Worm (Caenorhabditis elegans) whole organism, late embryonic: Measurements from ENCODE around the gene T06E4.7.

Experiments
- C08G9.2 ChIP-seq: sonication (generic microtip); optimal IDR thresholded peaks from 2 replicates; lab custom pipeline; 2016; ENCODE audit warnings: mild to moderate bottlenecking, missing genetic modification characterization, moderate library complexity, missing compliant biosample characterization
- C38D4.7 ChIP-seq: fragments of 200-800 bp; sonication (Bioruptor generic); optimal IDR thresholded peaks from 2 replicates; lab custom pipeline; 2018; ENCODE audit warnings: mild to moderate bottlenecking, missing genetic modification characterization, moderate library complexity, missing compliant biosample characterization
- F13H6.1 ChIP-seq: sonication (generic microtip); optimal IDR thresholded peaks from 2 replicates; lab custom pipeline; 2016; ENCODE audit warnings: missing genetic modification characterization, missing compliant biosample characterization
- K02D7.2 ChIP-seq: sonication (generic microtip); optimal IDR thresholded peaks from 2 replicates; lab custom pipeline; 2017; ENCODE audit warnings: mild to moderate bottlenecking, missing genetic modification characterization, missing compliant biosample characterization
- Y22D7AL.16 ChIP-seq: sonication (generic microtip); optimal IDR thresholded peaks from 2 replicates; lab custom pipeline; 2016; ENCODE audit warnings: missing genetic modification characterization, missing compliant biosample characterization
- ahr-1 ChIP-seq: sonication (generic microtip); optimal IDR thresholded peaks from 2 replicates; lab custom pipeline; 2016; ENCODE audit warnings: missing genetic modification characterization, missing compliant biosample characterization
- ama-1 ChIP-seq: fragments of 150-350 bp; optimal IDR thresholded peaks from 2 replicates; lab custom pipeline; 2014
- ceh-14 ChIP-seq: sonication (generic microtip); optimal IDR thresholded peaks from 2 replicates; lab custom pipeline; 2016; ENCODE audit warnings: missing genotype, missing genetic modification characterization, missing compliant biosample characterization
- ceh-19 ChIP-seq: fragments of 200-800 bp; sonication (Bioruptor generic); optimal IDR thresholded peaks from 2 replicates; lab custom pipeline; 2018; ENCODE audit warnings: mild to moderate bottlenecking, missing genetic modification characterization, missing compliant biosample characterization
- ceh-24 ChIP-seq: sonication (generic microtip); optimal IDR thresholded peaks from 2 replicates; lab custom pipeline; 2016; ENCODE audit warnings: mild to moderate bottlenecking, missing genetic modification characterization, missing compliant biosample characterization
- ceh-9 ChIP-seq: sonication (generic microtip); optimal IDR thresholded peaks from 2 replicates; lab custom pipeline; 2016; ENCODE audit warnings: mild to moderate bottlenecking, missing genetic modification characterization, inconsistent platforms, missing compliant biosample characterization
- che-1 ChIP-seq: sonication (generic microtip); optimal IDR thresholded peaks from 2 replicates; lab custom pipeline; 2016; ENCODE audit warnings: mild to moderate bottlenecking, missing genetic modification characterization, missing compliant biosample characterization
- dmd-4 ChIP-seq: sonication (generic microtip); optimal IDR thresholded peaks from 2 replicates; lab custom pipeline; 2016; ENCODE audit warnings: borderline replicate concordance, missing genetic modification characterization, missing compliant biosample characterization
- elt-2 ChIP-seq: sonication (generic microtip); optimal IDR thresholded peaks from 2 replicates; lab custom pipeline; 2016; ENCODE audit warnings: missing genetic modification reagents, missing genetic modification characterization, missing compliant biosample characterization
- elt-4 ChIP-seq: sonication (generic microtip); optimal IDR thresholded peaks from 2 replicates; lab custom pipeline; 2016; ENCODE audit warnings: missing genetic modification characterization, missing compliant biosample characterization
- eyg-1 ChIP-seq: sonication (generic microtip); optimal IDR thresholded peaks from 2 replicates; lab custom pipeline; 2016; ENCODE audit warnings: missing genotype, missing genetic modification characterization, missing compliant biosample characterization
- fkh-10 ChIP-seq: fragments of 150-350 bp; optimal IDR thresholded peaks from 2 replicates; lab custom pipeline; 2014; ENCODE audit warnings: missing biosample characterization, missing genetic modification reagents, missing genetic modification characterization
- hlh-13 ChIP-seq: fragments of 200-800 bp; sonication (Bioruptor generic); optimal IDR thresholded peaks from 2 replicates; lab custom pipeline; 2018; ENCODE audit warnings: mild to moderate bottlenecking, missing genetic modification characterization, missing compliant biosample characterization
- hlh-15 ChIP-seq: sonication (generic microtip); optimal IDR thresholded peaks from 2 replicates; lab custom pipeline; 2016; ENCODE audit warnings: missing genetic modification characterization, missing compliant biosample characterization
- hlh-30 ChIP-seq: sonication (generic microtip); optimal IDR thresholded peaks from 2 replicates; lab custom pipeline; 2017; ENCODE audit warnings: antibody characterized with exemption, missing genetic modification characterization, missing compliant biosample characterization; ENCODE audit not compliant: insufficient read depth
- hlh-6 ChIP-seq: sonication (generic microtip); optimal IDR thresholded peaks from 2 replicates; lab custom pipeline; 2016; ENCODE audit warnings: missing genotype, missing genetic modification characterization, missing compliant biosample characterization
- mec-3 ChIP-seq: sonication (generic microtip); optimal IDR thresholded peaks from 2 replicates; lab custom pipeline; 2016; ENCODE audit warnings: borderline replicate concordance, missing genetic modification characterization, missing compliant biosample characterization
- nhr-11 ChIP-seq: fragments of 150-350 bp; optimal IDR thresholded peaks from 2 replicates; lab custom pipeline; 2014; ENCODE audit warnings: missing biosample characterization, missing genetic modification characterization
- odd-2 ChIP-seq: sonication (generic microtip); optimal IDR thresholded peaks from 2 replicates; lab custom pipeline; 2017; ENCODE audit warnings: antibody characterized with exemption, mild to moderate bottlenecking, missing genetic modification characterization, missing compliant biosample characterization
- pag-3 ChIP-seq: sonication (generic microtip); optimal IDR thresholded peaks from 2 replicates; lab custom pipeline; 2016; ENCODE audit warnings: missing compliant biosample characterization, missing genetic modification characterization, borderline replicate concordance
- pat-9 ChIP-seq: fragments of 200-800 bp; sonication (Bioruptor generic); optimal IDR thresholded peaks from 2 replicates; lab custom pipeline; 2018; ENCODE audit warnings: mild to moderate bottlenecking, missing genetic modification characterization, moderate library complexity, missing compliant biosample characterization
- pax-1 ChIP-seq: fragments of 150-350 bp; optimal IDR thresholded peaks from 2 replicates; lab custom pipeline; 2014; ENCODE audit warnings: missing biosample characterization, missing genetic modification characterization
- pha-4 ChIP-seq: fragments of 150-350 bp; optimal IDR thresholded peaks from 2 replicates; lab custom pipeline; 2018; ENCODE audit warnings: missing biosample characterization, missing genetic modification reagents, missing genetic modification characterization
- pqm-1 ChIP-seq: sonication (generic microtip); optimal IDR thresholded peaks from 2 replicates; lab custom pipeline; 2016; ENCODE audit warnings: missing genetic modification characterization, missing compliant biosample characterization
- ref-2 ChIP-seq: sonication (generic microtip); optimal IDR thresholded peaks from 2 replicates; lab custom pipeline; 2016; ENCODE audit warnings: missing genetic modification characterization, missing compliant biosample characterization
- rnt-1 ChIP-seq: sonication (generic microtip); optimal IDR thresholded peaks from 2 replicates; lab custom pipeline; 2016; ENCODE audit warnings: missing genetic modification characterization, missing compliant biosample characterization
- syd-9 ChIP-seq: sonication (generic microtip); optimal IDR thresholded peaks from 2 replicates; lab custom pipeline; 2016; ENCODE audit warnings: mild to moderate bottlenecking, missing genetic modification characterization, moderate library complexity, missing compliant biosample characterization
- tbx-2 ChIP-seq: sonication (generic microtip); optimal IDR thresholded peaks from 2 replicates; lab custom pipeline; 2016; ENCODE audit warnings: missing genetic modification characterization, missing compliant biosample characterization
- unc-55 ChIP-seq: sonication (generic microtip); optimal IDR thresholded peaks from 2 replicates; lab custom pipeline; 2017; ENCODE audit warnings: missing biosample characterization, missing genetic modification reagents, missing genetic modification characterization
- unc-86 ChIP-seq: sonication (generic microtip); optimal IDR thresholded peaks from 2 replicates; lab custom pipeline; 2016; ENCODE audit warnings: missing genetic modification characterization, missing compliant biosample characterization
- ztf-16 ChIP-seq: sonication (generic microtip); optimal IDR thresholded peaks from 2 replicates; lab custom pipeline; 2017; ENCODE audit warnings: missing genetic modification characterization, missing compliant biosample characterization

Gene T06E4.7

ce11 chrV:9618420-9618819, 7.8 kb upstream of the T06E4.7 start:
- TF ChIP-seq pha-4 (no peak), mec-3 (tag; lab: Kevin White, UChicago) (peak; percentile 31)

ce11 chrV:9618919-9619318, 7.3 kb upstream of the T06E4.7 start, which contains the start of gene idpc-7:
Gene idpc-7 (minus strand): TSS chrV:9619019.
- TF ChIP-seq unc-86 (tag; lab: Kevin White, UChicago) = no peak
- TF ChIP-seq ceh-19 = no peak
- no peak for TF ChIP-seq ztf-16
- TF ChIP-seq che-1 = no peak
- no peak for TF ChIP-seq elt-4 (tag; lab: Kevin White, UChicago)
- no peak for TF ChIP-seq ceh-9 (tag; lab: Kevin White, UChicago)
- no peak for TF ChIP-seq unc-55
- TF ChIP-seq ama-1 (lab: Kevin White, UChicago) = no peak
- no peak for TF ChIP-seq hlh-30
- no peak for TF ChIP-seq ahr-1 (tag; lab: Kevin White, UChicago)
- TF ChIP-seq hlh-15 = no peak
- TF ChIP-seq tbx-2 (tag; lab: Kevin White, UChicago) = no peak

ce11 chrV:9619850-9620249, 6.3 kb upstream of the T06E4.7 start, which contains the start of gene idpc-6:
Gene idpc-6 (plus strand): TSS chrV:9620150.
- TF ChIP-seq hlh-30 = no peak
- no peak for TF ChIP-seq pqm-1
- no peak for TF ChIP-seq pax-1
- TF ChIP-seq elt-2 (tag; lab: Kevin White, UChicago) = no peak
- no peak for TF ChIP-seq F13H6.1 (tag; lab: Kevin White, UChicago)
- no peak for TF ChIP-seq ceh-24 (tag; lab: Kevin White, UChicago)
- no peak for TF ChIP-seq pha-4

ce11 chrV:9620417-9620816, 5.8 kb upstream of the T06E4.7 start:
- TF ChIP-seq pat-9 (tag; lab: Kevin White, UChicago) (no peak), pag-3 (no peak), ref-2 (tag; lab: Kevin White, UChicago) (no peak)
- TF ChIP-seq, all 69 proteins: peak for 0

- TF ChIP-seq syd-9 (tag; lab: Kevin White, UChicago) (no peak), K02D7.2 (tag; lab: Kevin White, UChicago) (no peak), pat-9 (tag; lab: Kevin White, UChicago) (no peak), hlh-30 (no peak), C08G9.2 (tag; lab: Kevin White, UChicago) (no peak), hlh-6 (no peak), rnt-1 (tag; lab: Kevin White, UChicago) (no peak), F13H6.1 (tag; lab: Kevin White, UChicago) (no peak)
These were observed 4.8 kb upstream of the T06E4.7 start for ce11 chrV:9621437-9621836.

ce11 chrV:9622834-9623233, 3.4 kb upstream of the T06E4.7 start, which contains the start of gene idpc-5:
Gene idpc-5 (minus strand): TSS chrV:9622934.
- TF ChIP-seq odd-2 (no peak), che-1 (no peak), C38D4.7 (GFP tag; lab: Kevin White, UChicago) (no peak), hlh-13 (GFP tag; lab: Kevin White, UChicago) (no peak), ceh-14 (no peak), dmd-4 (no peak), eyg-1 (tag; lab: Kevin White, UChicago) (no peak), Y22D7AL.16 (tag; lab: Kevin White, UChicago) (no peak), elt-2 (tag; lab: Kevin White, UChicago) (no peak), nhr-11 (tag; lab: Kevin White, UChicago) (no peak), fkh-10 (no peak)
